Worm (Caenorhabditis elegans) whole organism, L4 larva: Measurements from ENCODE around the gene arl-1.

Experiments
- F10B5.3 ChIP-seq: sonication (generic microtip); optimal IDR thresholded peaks from 2 replicates; lab custom pipeline; 2016; ENCODE audit warnings: mild to moderate bottlenecking, missing genetic modification characterization, missing compliant biosample characterization
- Y105C5A.15 ChIP-seq: fragments of 200-800 bp; sonication (Bioruptor generic); IDR thresholded peaks from 2 replicates; pipeline ENCODE4 v1.3.6; 2022; ENCODE audit warnings: missing genetic modification characterization, missing compliant biosample characterization
- daf-8 ChIP-seq: fragments of 200-800 bp; sonication (Bioruptor generic); IDR thresholded peaks from 2 replicates; pipeline ENCODE4 v1.3.6; 2022; ENCODE audit warnings: missing genetic modification characterization, missing compliant biosample characterization
- lin-13 ChIP-seq: fragments of 150-350 bp; optimal IDR thresholded peaks from 2 replicates; lab custom pipeline; 2014; ENCODE audit warnings: missing biosample characterization, missing genetic modification reagents, missing genetic modification characterization
- lin-38 ChIP-seq: fragments of 200-800 bp; sonication (Bioruptor generic); IDR thresholded peaks from 2 replicates; pipeline ENCODE4 v1.3.6; 2022; ENCODE audit warnings: missing genetic modification reagents, missing genetic modification characterization, missing compliant biosample characterization
- nhr-237 ChIP-seq: sonication (generic microtip); optimal IDR thresholded peaks from 2 replicates; lab custom pipeline; 2017; ENCODE audit warnings: missing biosample characterization, missing genetic modification characterization
- nhr-76 ChIP-seq: fragments of 150-350 bp; optimal IDR thresholded peaks from 2 replicates; lab custom pipeline; 2014; ENCODE audit warnings: missing biosample characterization, missing genetic modification characterization
- nhr-77 ChIP-seq: fragments of 150-350 bp; optimal IDR thresholded peaks from 2 replicates; lab custom pipeline; 2014; ENCODE audit warnings: missing biosample characterization, missing genetic modification characterization
- tag-97 ChIP-seq: fragments of 200-800 bp; sonication (Bioruptor generic); IDR thresholded peaks from 2 replicates; pipeline ENCODE4 v1.3.6; 2022; ENCODE audit warnings: missing genetic modification characterization, missing compliant biosample characterization
- unc-130 ChIP-seq: sonication (generic microtip); optimal IDR thresholded peaks from 2 replicates; lab custom pipeline; 2016; ENCODE audit warnings: missing genetic modification reagents, missing genetic modification characterization, missing compliant biosample characterization
- unc-62 ChIP-seq, 3 experiments: fragments of 150-350 bp in 1 of 3; sonication (generic microtip); optimal IDR thresholded peaks in 2 of 3; peaks in 1 of 3; 1 replicate in 1 of 3; 2 replicates in 2 of 3; lab custom pipeline; 2014 to 2017; ENCODE audit warnings: missing biosample characterization in 3 of 3, missing genetic modification characterization in 3 of 3, missing genetic modification reagents in 3 of 3, missing genotype in 1 of 3

DNA sequence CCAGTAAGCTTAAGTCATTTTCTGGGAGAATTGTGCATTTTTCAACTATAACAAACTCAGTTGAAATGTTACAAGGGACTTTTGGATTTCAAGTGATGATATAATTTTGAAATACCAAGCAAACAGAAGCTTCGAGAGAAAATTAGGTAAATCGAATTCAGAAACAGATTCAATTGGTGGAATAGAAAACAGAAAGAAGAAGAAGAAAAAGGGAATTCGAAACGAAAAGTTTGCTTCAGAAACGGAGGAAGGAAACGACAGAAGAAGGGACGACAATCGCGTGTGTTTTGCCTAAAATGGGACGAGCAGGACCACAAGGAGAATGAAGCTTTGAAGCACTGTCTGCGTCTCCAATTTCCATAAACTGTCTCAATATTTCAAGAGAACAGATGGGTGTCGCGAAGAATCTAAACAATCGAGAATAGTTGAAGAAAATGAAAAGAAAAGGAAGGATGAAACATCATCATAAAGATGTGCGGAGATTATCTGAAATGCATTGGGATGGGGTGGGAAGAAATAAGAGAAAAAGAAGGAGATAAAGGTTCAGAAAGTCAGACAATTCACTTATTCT, 5.9 kb downstream of the arl-1 start:
- TF ChIP-seq nhr-76 (tag; lab: Kevin White, UChicago) (no peak), lin-13 (GFP tag; lab: Kevin White, UChicago) (no peak), F10B5.3 (tag; lab: Kevin White, UChicago) (no peak), nhr-237 (tag; lab: Kevin White, UChicago) (no peak), daf-8 (GFP tag; lab: Robert Waterston, UW) (no peak), nhr-77 (tag; lab: Kevin White, UChicago) (no peak), unc-62 (GFP tag; optimal IDR thresholded peaks at IDR 0.05 in 1 of 2; lab: Kevin White, UChicago) (peak in 1 of 2 experiments; percentile 85), unc-62 (tag; optimal IDR thresholded peaks at IDR 0.05; lab: Kevin White, UChicago) (no peak), tag-97 (GFP tag; lab: Robert Waterston, UW) (no peak), lin-38 (GFP tag; lab: Robert Waterston, UW) (no peak), Y105C5A.15 (GFP tag; lab: Robert Waterston, UW) (no peak), unc-130 (no peak)
